Worm (Caenorhabditis elegans): ENCODE results near the gene cyp-33C6.

DNA sequence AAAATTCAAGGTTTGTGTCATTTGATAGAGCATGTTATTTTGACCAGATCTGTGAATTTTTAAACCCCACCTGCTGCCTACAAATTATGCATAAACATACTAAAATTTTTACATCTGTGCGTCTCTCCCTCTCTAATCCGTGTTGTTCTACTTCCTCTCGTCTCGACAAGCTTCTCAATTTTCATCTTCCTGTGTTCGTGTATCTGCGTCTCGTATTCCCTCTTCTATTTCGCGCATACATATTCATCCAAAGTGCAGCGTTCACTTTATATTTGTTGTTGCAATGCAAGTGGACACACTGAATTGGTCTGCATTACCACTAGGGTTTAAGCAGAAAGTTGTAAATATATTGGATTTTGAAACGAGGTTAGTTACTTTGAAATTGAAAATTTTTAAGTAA lies 29.3 kb upstream of the cyp-33C6 start, which contains the start of gene fbxa-137:
- TF ChIP-seq ceh-13 (GFP tag; optimal IDR thresholded peaks at IDR 0.05) (no peak), flt-1 (GFP tag; IDR thresholded peaks at IDR 0.05) (no peak), B0310.2 (tag; optimal IDR thresholded peaks at IDR 0.05) (no peak), sea-1 (GFP tag; conservative IDR thresholded peaks at IDR 0.05) (no peak), tbx-11 (GFP tag; IDR thresholded peaks at IDR 0.05) (no peak), tbx-37 (GFP tag; conservative IDR thresholded peaks at IDR 0.05) (no peak), ama-1 (optimal IDR thresholded peaks at IDR 0.05) (no peak), hmbx-1 (tag; optimal IDR thresholded peaks at IDR 0.05) (no peak), pes-1 (GFP tag; IDR thresholded peaks at IDR 0.05) (no peak), hnd-1 (tag; optimal IDR thresholded peaks at IDR 0.05) (no peak), ets-7 (tag; optimal IDR thresholded peaks at IDR 0.05) (no peak), scrt-1 (GFP tag; IDR thresholded peaks at IDR 0.05) (no peak), F13C5.2 (tag; optimal IDR thresholded peaks at IDR 0.05) (no peak)
